Fruit fly (Drosophila melanogaster) whole organism, prepupa: ENCODE results near the gene CG34183.

Source experiments
- Blimp-1 ChIP-seq: fragments of 200-800 bp; sonication (Bioruptor generic); optimal IDR thresholded peaks from 3 replicates; lab custom pipeline; 2017; ENCODE audit warnings: missing biosample characterization, missing genetic modification characterization, mild to moderate bottlenecking, moderate library complexity, missing genetic modification reagents
- CG10631 ChIP-seq: fragments of 200-800 bp; sonication (Bioruptor generic); optimal IDR thresholded peaks from 2 replicates; lab custom pipeline; 2016; ENCODE audit warnings: missing biosample characterization, missing genetic modification characterization
- CG10669 ChIP-seq: fragments of 200-800 bp; sonication (Bioruptor generic); optimal IDR thresholded peaks from 3 replicates; lab custom pipeline; 2018; ENCODE audit warnings: missing biosample characterization, mild to moderate bottlenecking, missing genetic modification characterization, moderate library complexity
- CG11294 ChIP-seq: fragments of 200-800 bp; sonication (Bioruptor generic); IDR thresholded peaks from 2 replicates; pipeline ENCODE4 v1.3.6; 2022; ENCODE audit warnings: missing biosample characterization, missing genetic modification characterization
- CG11902 ChIP-seq: fragments of 200-800 bp; sonication (Bioruptor generic); optimal IDR thresholded peaks from 3 replicates; lab custom pipeline; 2016; ENCODE audit warnings: missing biosample characterization, missing genetic modification characterization
- CG15336 ChIP-seq: fragments of 200-800 bp; sonication (Bioruptor generic); IDR thresholded peaks from 2 replicates; pipeline ENCODE4 v1.3.6; 2022; ENCODE audit warnings: missing biosample characterization, missing genetic modification characterization
- CG16779 ChIP-seq: fragments of 200-800 bp; sonication (Bioruptor generic); optimal IDR thresholded peaks from 3 replicates; lab custom pipeline; 2017; ENCODE audit warnings: missing biosample characterization, mild to moderate bottlenecking, missing genetic modification characterization
- CG3032 ChIP-seq: fragments of 200-800 bp; optimal IDR thresholded peaks from 2 replicates; lab custom pipeline; 2019; ENCODE audit warnings: missing biosample characterization, mild to moderate bottlenecking, missing genetic modification characterization, moderate library complexity
- CG32006 ChIP-seq: fragments of 200-800 bp; sonication (Bioruptor generic); optimal IDR thresholded peaks from 3 replicates; lab custom pipeline; 2017; ENCODE audit warnings: missing biosample characterization, mild to moderate bottlenecking, missing genetic modification characterization
- CG34406 ChIP-seq: fragments of 200-800 bp; sonication (Bioruptor generic); optimal IDR thresholded peaks from 3 replicates; lab custom pipeline; 2016; ENCODE audit warnings: missing biosample characterization, missing genetic modification characterization
- CG3919 ChIP-seq: fragments of 200-800 bp; sonication (Bioruptor generic); optimal IDR thresholded peaks from 3 replicates; lab custom pipeline; 2016; ENCODE audit warnings: missing biosample characterization, missing genetic modification characterization
- CG4318 ChIP-seq: fragments of 200-800 bp; sonication (Bioruptor generic); optimal IDR thresholded peaks from 3 replicates; lab custom pipeline; 2017; ENCODE audit warnings: missing biosample characterization, mild to moderate bottlenecking, missing genetic modification characterization
- CG6792 ChIP-seq: fragments of 200-800 bp; sonication (Bioruptor generic); optimal IDR thresholded peaks from 3 replicates; lab custom pipeline; 2016; ENCODE audit warnings: missing biosample characterization, missing genetic modification characterization
- CG6808 ChIP-seq: fragments of 200-800 bp; sonication (Bioruptor generic); optimal IDR thresholded peaks from 3 replicates; lab custom pipeline; 2017; ENCODE audit warnings: missing biosample characterization, missing genetic modification characterization, mild to moderate bottlenecking, moderate library complexity, missing genetic modification reagents
- CG6854 ChIP-seq: fragments of 200-800 bp; sonication (Bioruptor generic); optimal IDR thresholded peaks from 2 replicates; lab custom pipeline; 2017; ENCODE audit warnings: missing biosample characterization, mild to moderate bottlenecking, missing genetic modification characterization
- CG7368 ChIP-seq: fragments of 200-800 bp; sonication (Bioruptor generic); optimal IDR thresholded peaks from 3 replicates; lab custom pipeline; 2016; ENCODE audit warnings: missing biosample characterization, missing genetic modification characterization
- CG8119 ChIP-seq: fragments of 200-800 bp; sonication (Bioruptor generic); IDR thresholded peaks from 3 replicates; pipeline ENCODE4 v1.3.6; 2022; ENCODE audit warnings: missing biosample characterization, missing genetic modification characterization
- CG8319 ChIP-seq: fragments of 200-800 bp; sonication (Bioruptor generic); optimal IDR thresholded peaks from 3 replicates; lab custom pipeline; 2016; ENCODE audit warnings: missing biosample characterization, missing genetic modification characterization
- Eip93F ChIP-seq: fragments of 200-800 bp; sonication (Bioruptor generic); optimal IDR thresholded peaks from 2 replicates; lab custom pipeline; 2016; ENCODE audit warnings: missing biosample characterization, mild to moderate bottlenecking, missing genetic modification characterization
- Ets21C ChIP-seq: fragments of 200-800 bp; sonication (Bioruptor generic); optimal IDR thresholded peaks from 3 replicates; lab custom pipeline; 2016; ENCODE audit warnings: missing biosample characterization, missing genetic modification characterization
- Ets96B ChIP-seq: fragments of 200-800 bp; optimal IDR thresholded peaks from 2 replicates; lab custom pipeline; 2019; ENCODE audit warnings: missing biosample characterization, mild to moderate bottlenecking, missing genetic modification characterization, moderate library complexity
- Gug ChIP-seq: fragments of 200-800 bp; sonication (Bioruptor generic); IDR thresholded peaks from 2 replicates; pipeline ENCODE4 v1.3.6; 2022; ENCODE audit warnings: missing biosample characterization, missing genetic modification characterization
- Hr38 ChIP-seq: sonication (Bioruptor generic); optimal IDR thresholded peaks from 2 replicates; lab custom pipeline; 2016; ENCODE audit warnings: missing biosample characterization, missing genetic modification characterization
- Hr4 ChIP-seq: fragments of 200-800 bp; sonication (Bioruptor generic); optimal IDR thresholded peaks from 3 replicates; lab custom pipeline; 2016; ENCODE audit warnings: missing biosample characterization, missing genetic modification characterization
- Met ChIP-seq: fragments of 200-800 bp; sonication (Bioruptor generic); optimal IDR thresholded peaks from 3 replicates; lab custom pipeline; 2016; ENCODE audit warnings: missing biosample characterization, missing genetic modification characterization
- OdsH ChIP-seq: fragments of 200-800 bp; sonication (Bioruptor generic); optimal IDR thresholded peaks from 3 replicates; lab custom pipeline; 2016; ENCODE audit warnings: missing biosample characterization, missing genetic modification characterization
- Sox102F ChIP-seq: fragments of 200-800 bp; sonication (Bioruptor generic); optimal IDR thresholded peaks from 2 replicates; lab custom pipeline; 2016; ENCODE audit warnings: missing biosample characterization, mild to moderate bottlenecking, missing genetic modification characterization
- Sox14 ChIP-seq: fragments of 200-800 bp; sonication (Bioruptor generic); optimal IDR thresholded peaks from 3 replicates; lab custom pipeline; 2016; ENCODE audit warnings: missing biosample characterization, missing genetic modification characterization
- Sox15 ChIP-seq: fragments of 200-800 bp; sonication (Bioruptor generic); optimal IDR thresholded peaks from 3 replicates; lab custom pipeline; 2016; ENCODE audit warnings: missing biosample characterization, missing genetic modification characterization
- achi ChIP-seq: fragments of 200-800 bp; sonication (Bioruptor generic); optimal IDR thresholded peaks from 3 replicates; lab custom pipeline; 2016; ENCODE audit warnings: missing biosample characterization, missing genetic modification characterization
- acj6 ChIP-seq: fragments of 200-800 bp; sonication (Bioruptor generic); optimal IDR thresholded peaks from 3 replicates; lab custom pipeline; 2016; ENCODE audit warnings: missing biosample characterization, missing genetic modification characterization
- dac ChIP-seq: fragments of 200-800 bp; sonication (Bioruptor generic); optimal IDR thresholded peaks from 2 replicates; lab custom pipeline; 2017; ENCODE audit warnings: missing biosample characterization, mild to moderate bottlenecking, missing genetic modification characterization
- eg ChIP-seq: fragments of 200-800 bp; sonication (Bioruptor generic); IDR thresholded peaks from 3 replicates; pipeline ENCODE4 v1.3.6; 2022; ENCODE audit warnings: missing biosample characterization, missing genetic modification characterization
- esn ChIP-seq: fragments of 200-800 bp; sonication (Bioruptor generic); optimal IDR thresholded peaks from 2 replicates; lab custom pipeline; 2016; ENCODE audit warnings: missing biosample characterization, mild to moderate bottlenecking, missing genetic modification characterization, moderate library complexity
- fkh ChIP-seq: fragments of 200-800 bp; sonication (Bioruptor generic); optimal IDR thresholded peaks from 3 replicates; lab custom pipeline; 2017; ENCODE audit warnings: missing biosample characterization, mild to moderate bottlenecking, missing genetic modification characterization, moderate library complexity
- lz ChIP-seq: fragments of 200-800 bp; sonication (Bioruptor generic); optimal IDR thresholded peaks from 3 replicates; lab custom pipeline; 2016; ENCODE audit warnings: missing biosample characterization, missing genetic modification characterization
- net ChIP-seq: fragments of 200-800 bp; sonication (Bioruptor generic); optimal IDR thresholded peaks from 3 replicates; lab custom pipeline; 2016; ENCODE audit warnings: missing biosample characterization, missing genetic modification characterization
- pdm3 ChIP-seq: fragments of 200-800 bp; sonication (Bioruptor generic); optimal IDR thresholded peaks from 3 replicates; lab custom pipeline; 2016; ENCODE audit warnings: missing biosample characterization, missing genetic modification characterization
- ss ChIP-seq, 2 experiments: fragments of 200-800 bp; sonication (Bioruptor generic); optimal IDR thresholded peaks; 2 replicates in 1 of 2; 3 replicates in 1 of 2; lab custom pipeline; 2017 to 2018; ENCODE audit warnings: mild to moderate bottlenecking in 2 of 2, missing biosample characterization in 2 of 2, missing genetic modification characterization in 2 of 2, moderate library complexity in 1 of 2
- svp ChIP-seq: fragments of 200-800 bp; sonication (Bioruptor generic); peaks from one replicate; lab custom pipeline; 2016; ENCODE audit warnings: missing biosample characterization, missing genetic modification characterization
- topi ChIP-seq: fragments of 200-800 bp; sonication (Bioruptor generic); optimal IDR thresholded peaks from 3 replicates; lab custom pipeline; 2016; ENCODE audit warnings: missing biosample characterization, missing genetic modification characterization
- vri ChIP-seq: fragments of 200-800 bp; sonication (Bioruptor generic); optimal IDR thresholded peaks from 3 replicates; lab custom pipeline; 2016; ENCODE audit warnings: missing biosample characterization, mild to moderate bottlenecking, missing genetic modification characterization

The CG34183 gene

DNA sequence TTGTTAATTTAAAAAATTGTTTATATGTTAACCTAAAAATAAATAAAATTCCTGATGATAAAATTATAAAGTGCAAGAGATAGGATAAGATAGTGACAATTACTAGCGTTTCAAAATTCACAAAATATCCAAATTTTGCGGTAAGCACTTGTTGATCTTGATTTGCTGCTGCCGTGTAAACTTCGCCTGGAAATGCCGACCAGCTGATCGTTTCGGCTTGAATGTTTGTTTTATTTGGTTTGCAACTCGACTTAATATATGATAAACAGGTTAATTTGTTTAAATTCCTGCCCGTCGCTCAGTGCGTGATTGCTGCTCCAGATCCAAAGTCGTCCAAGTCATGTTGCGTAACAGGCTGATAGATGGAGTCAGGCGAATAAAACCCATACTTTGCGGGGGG lies 30.8 kb upstream of the CG34183 start, which contains the start of gene CG4592 (continued):
- TF ChIP-seq CG32006 (peak; percentile 75), Ets96B (tag; lab: Kevin White, UChicago) (no peak), CG16779 (tag; lab: Kevin White, UChicago) (peak; percentile 40), acj6 (peak; percentile 84), CG8119 (GFP tag; lab: Robert Waterston, UW) (peak; percentile 73), Hr4 (GFP tag; lab: Kevin White, UChicago) (peak; percentile 78), CG10631 (GFP tag; lab: Kevin White, UChicago) (peak; percentile 53), topi (GFP tag; lab: Kevin White, UChicago) (peak; percentile 76), net (GFP tag; lab: Kevin White, UChicago) (peak; percentile 77), Hr38 (GFP tag; lab: Kevin White, UChicago) (no peak), pdm3 (GFP tag; lab: Kevin White, UChicago) (no peak), CG15336 (peak; percentile 83), Met (GFP tag; lab: Kevin White, UChicago) (peak; percentile 82), Gug (peak; percentile 31; the same call in 1 of the 2 replicates), achi (GFP tag; lab: Kevin White, UChicago) (peak; percentile 77), OdsH (GFP tag; lab: Kevin White, UChicago) (no peak)

DNA sequence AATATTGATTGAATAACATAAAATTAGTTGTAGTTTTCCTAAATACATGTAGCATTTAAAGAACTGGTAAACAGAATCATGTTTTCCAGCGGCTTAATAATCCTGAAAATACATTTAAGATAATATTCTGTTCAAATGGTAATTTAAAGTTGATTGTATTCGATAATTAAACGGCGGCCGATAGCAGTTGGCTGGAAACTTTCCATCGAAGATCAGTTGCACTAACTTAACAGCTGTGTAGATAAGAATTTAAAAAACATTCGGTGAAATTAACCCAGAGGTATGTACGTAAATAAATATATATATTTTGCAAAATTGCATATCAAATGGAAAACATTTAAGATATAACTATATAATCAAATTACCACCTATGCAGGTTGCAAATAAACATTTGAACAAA lies 29.4 kb upstream of the CG34183 start, which contains the start of gene CG4594:
CG4594 (plus strand) TSS at position 212 of the 400 bp plus-strand sequence.
- TF ChIP-seq ss (GFP tag; optimal IDR thresholded peaks at IDR 0.05; lab: Kevin White, UChicago): no peak
- peak; percentile 46 for TF ChIP-seq svp
- TF ChIP-seq, all 60 proteins: peak for 1

DNA sequence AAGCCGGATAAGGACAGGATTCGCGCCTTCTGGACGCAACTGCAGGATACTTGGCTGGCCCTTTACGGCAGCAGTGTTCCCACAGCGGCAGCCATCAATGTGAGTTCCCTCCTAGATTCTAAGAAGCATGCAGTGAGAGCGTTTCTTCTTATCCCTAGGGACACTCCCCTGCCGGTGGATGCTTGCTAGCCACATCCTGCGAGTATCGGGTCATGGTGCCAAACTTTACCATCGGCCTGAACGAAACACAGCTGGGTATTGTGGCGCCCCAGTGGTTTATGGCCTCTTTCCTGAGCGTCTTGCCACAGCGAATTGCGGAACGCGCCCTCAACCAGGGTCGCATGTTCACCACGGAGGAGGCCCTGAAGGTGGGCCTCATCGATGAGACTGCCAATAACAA lies 28.6 kb upstream of the CG34183 start:
- no peak for TF ChIP-seq net (GFP tag; lab: Kevin White, UChicago)
- TF ChIP-seq OdsH (GFP tag; lab: Kevin White, UChicago): no peak
- TF ChIP-seq CG4318: no peak
- TF ChIP-seq Sox15 (GFP tag; lab: Kevin White, UChicago): no peak
- TF ChIP-seq CG3919 (GFP tag; lab: Kevin White, UChicago): no peak
- TF ChIP-seq Ets21C (GFP tag; lab: Kevin White, UChicago): no peak
- no peak for TF ChIP-seq Gug
- TF ChIP-seq CG3032: no peak
- TF ChIP-seq pdm3 (GFP tag; lab: Kevin White, UChicago): no peak
- TF ChIP-seq ss (GFP tag; optimal IDR thresholded peaks at IDR 0.05; lab: Kevin White, UChicago): no peak
- TF ChIP-seq fkh: no peak
- no peak for TF ChIP-seq CG6854 (GFP tag; lab: Kevin White, UChicago)
- TF ChIP-seq CG8319 (GFP tag; lab: Kevin White, UChicago): no peak

DNA sequence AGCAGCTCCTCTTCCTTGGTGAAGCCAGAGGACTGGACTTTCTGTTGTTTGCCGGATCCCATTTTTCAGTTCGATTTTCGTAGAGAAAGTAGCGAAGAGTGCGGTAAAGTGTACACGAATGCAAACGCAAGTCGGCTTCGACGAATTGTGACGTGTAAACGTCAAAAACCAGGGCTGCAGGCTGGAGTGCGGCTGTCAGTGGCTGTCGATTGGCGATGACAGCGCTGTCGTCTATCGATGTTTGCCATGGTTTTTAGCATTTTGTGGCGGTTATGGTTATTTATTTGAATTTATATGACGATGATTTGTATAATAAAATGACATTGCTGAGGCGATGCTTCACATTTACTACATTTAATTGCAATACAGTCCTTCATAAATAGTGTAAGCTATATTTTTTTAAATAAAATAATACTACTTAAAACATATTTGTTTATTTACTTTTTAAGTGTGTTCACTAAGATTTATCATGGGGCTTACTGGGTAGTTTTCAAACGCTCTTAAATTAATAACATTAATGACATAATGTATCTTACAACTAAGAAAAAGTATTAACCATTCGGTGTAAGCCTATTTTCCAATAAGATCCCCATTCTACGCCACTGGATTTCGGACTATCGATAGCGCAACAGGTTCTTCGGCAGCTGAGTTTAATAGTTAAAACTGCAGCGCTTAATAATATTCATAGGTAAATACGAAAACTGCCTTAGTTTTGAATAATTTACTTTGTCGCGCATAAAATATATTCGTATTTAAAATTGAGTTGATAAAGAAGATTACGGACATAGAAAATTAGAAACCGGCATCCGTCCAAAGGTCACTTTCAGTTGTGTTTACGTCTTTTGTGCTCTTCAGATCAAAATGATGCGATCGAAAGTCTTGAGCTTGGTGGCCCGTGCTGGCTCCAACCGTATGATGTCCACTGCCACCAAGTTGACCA lies 27.7 kb upstream of the CG34183 start, which contains the start of the genes CG5885 and CG4598:
CG5885 (minus strand) TSS at position 311 of the 940 bp plus-strand sequence.
CG4598 (plus strand) TSS at position 599 of the 940 bp plus-strand sequence.
- peak; percentile 73 for TF ChIP-seq CG6792
- peak; percentile 83 to 86 for TF ChIP-seq ss (GFP tag; optimal IDR thresholded peaks at IDR 0.05; lab: Kevin White, UChicago)
- TF ChIP-seq Blimp-1 (GFP tag; lab: Kevin White, UChicago): peak; percentile 50
- TF ChIP-seq Sox102F: peak; percentile 71
- TF ChIP-seq esn (GFP tag; lab: Kevin White, UChicago): peak; percentile 82
- no peak; the same call in none of the 2 replicates for TF ChIP-seq CG15336
- TF ChIP-seq CG11902 (GFP tag; lab: Kevin White, UChicago): peak; percentile 15
- peak; percentile 8 for TF ChIP-seq CG4318
- TF ChIP-seq CG8319 (GFP tag; lab: Kevin White, UChicago): peak; percentile 48
- TF ChIP-seq eg (GFP tag; lab: Robert Waterston, UW): peak; percentile 80
- peak; percentile 53 for TF ChIP-seq CG10669 (GFP tag; lab: Kevin White, UChicago)
- peak; percentile 76 for TF ChIP-seq svp
- TF ChIP-seq CG7368 (GFP tag; lab: Kevin White, UChicago): peak; percentile 50
- peak; percentile 88 for TF ChIP-seq Eip93F (GFP tag; lab: Kevin White, UChicago)
- TF ChIP-seq CG11294 (GFP tag; lab: Robert Waterston, UW): peak; percentile 29; the same call in 1 of the 2 replicates
- TF ChIP-seq Sox15 (GFP tag; lab: Kevin White, UChicago): peak; percentile 56
- peak; percentile 76 for TF ChIP-seq CG3919 (GFP tag; lab: Kevin White, UChicago)
- peak; percentile 79 for TF ChIP-seq CG34406 (GFP tag; lab: Kevin White, UChicago)
- peak; percentile 67 for TF ChIP-seq Sox14 (GFP tag; lab: Kevin White, UChicago)
- peak; percentile 77 for TF ChIP-seq lz (GFP tag; lab: Kevin White, UChicago)
- peak; percentile 54 for TF ChIP-seq vri (GFP tag; lab: Kevin White, UChicago)
- peak; percentile 89 for TF ChIP-seq Hr4 (GFP tag; lab: Kevin White, UChicago)
- peak; percentile 79 for TF ChIP-seq CG6808 (GFP tag; lab: Kevin White, UChicago)
- peak; percentile 58 for TF ChIP-seq Ets96B (tag; lab: Kevin White, UChicago)
- TF ChIP-seq net (GFP tag; lab: Kevin White, UChicago): peak; percentile 87
- peak; percentile 33 for TF ChIP-seq dac
